Fruit fly (Drosophila melanogaster) whole organism, adult: Measurements from ENCODE around the gene CG5746.

Source experiments
- CG11617 ChIP-seq: fragments of 200-800 bp; sonication (Bioruptor generic); optimal IDR thresholded peaks from 2 replicates; lab custom pipeline; 2017; ENCODE audit warnings: mild to moderate bottlenecking, missing biosample characterization, missing genetic modification reagents, missing genetic modification characterization
- CG33017 ChIP-seq: fragments of 200-800 bp; sonication (Bioruptor generic); optimal IDR thresholded peaks from 2 replicates; lab custom pipeline; 2018; ENCODE audit warnings: missing biosample characterization, mild to moderate bottlenecking, missing genetic modification characterization, moderate library complexity
- CG7101 ChIP-seq: fragments of 200-800 bp; sonication (Bioruptor generic); optimal IDR thresholded peaks from 2 replicates; lab custom pipeline; 2018; ENCODE audit warnings: missing biosample characterization, mild to moderate bottlenecking, missing genetic modification characterization, moderate library complexity
- Crg-1 ChIP-seq: fragments of 200-800 bp; sonication (Bioruptor generic); optimal IDR thresholded peaks from 2 replicates; lab custom pipeline; 2016; ENCODE audit warnings: missing biosample characterization, missing genetic modification characterization
- bab1 ChIP-seq: fragments of 200-800 bp; sonication (Bioruptor generic); optimal IDR thresholded peaks from 3 replicates; lab custom pipeline; 2019; ENCODE audit warnings: missing biosample characterization, mild to moderate bottlenecking, missing genetic modification characterization, moderate library complexity
- cnc ChIP-seq, 2 experiments: fragments of >200 bp; optimal IDR thresholded peaks; 2 replicates each; lab custom pipeline; 2017
- kay ChIP-seq: fragments of 200-800 bp; sonication (Bioruptor generic); peaks from one replicate; lab custom pipeline; 2016; ENCODE audit warnings: missing biosample characterization, missing genetic modification characterization, borderline replicate concordance
- ovo ChIP-seq: fragments of 200-800 bp; sonication (Bioruptor generic); optimal IDR thresholded peaks from 2 replicates; lab custom pipeline; 2016; ENCODE audit warnings: missing biosample characterization, missing genetic modification characterization
- pad ChIP-seq: fragments of 200-800 bp; sonication (Bioruptor generic); optimal IDR thresholded peaks from 3 replicates; lab custom pipeline; 2017; ENCODE audit warnings: missing biosample characterization, missing genetic modification characterization, mild to moderate bottlenecking, moderate library complexity, missing genetic modification reagents
- tj ChIP-seq: fragments of 200-800 bp; sonication (Bioruptor generic); optimal IDR thresholded peaks from 3 replicates; lab custom pipeline; 2017; ENCODE audit warnings: missing biosample characterization, mild to moderate bottlenecking, missing genetic modification characterization, moderate library complexity

DNA sequence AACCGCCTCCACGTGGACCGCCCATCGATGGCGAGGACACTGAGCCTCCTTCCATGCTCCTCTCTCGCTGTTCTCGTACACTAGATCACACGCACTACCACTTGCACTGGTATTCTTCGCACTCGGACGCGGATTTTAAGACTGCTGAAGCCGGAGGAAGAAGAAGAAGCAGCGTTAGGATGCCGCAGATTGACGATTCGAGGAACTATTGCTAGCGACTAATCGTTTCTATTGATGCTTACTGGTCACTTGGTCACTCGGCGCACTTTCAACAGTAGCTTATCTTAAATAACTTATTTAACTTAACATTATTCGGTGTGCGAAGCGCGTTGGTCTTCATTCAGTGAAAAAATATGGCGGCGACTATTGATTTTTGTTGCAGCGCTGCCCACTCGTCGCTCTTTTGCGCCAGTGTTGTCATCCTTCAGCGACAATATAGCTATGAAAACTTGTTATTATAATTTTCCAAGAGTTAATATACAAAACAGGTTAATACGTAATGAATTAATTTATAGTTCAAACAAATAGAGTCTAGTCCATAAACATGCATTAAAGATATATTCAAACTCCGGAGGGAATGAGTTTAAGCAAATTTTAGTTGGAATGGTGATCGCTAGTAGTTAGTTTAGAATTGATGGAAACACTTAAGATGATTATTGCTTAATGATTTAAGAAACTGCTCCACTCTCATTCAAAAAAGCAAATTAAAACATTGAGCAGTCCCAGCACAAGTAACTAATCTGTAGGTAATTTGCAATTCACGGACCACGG, at the start of gene CG5746, which contains the start of gene CG6454:
- TF ChIP-seq bab1 (GFP tag; lab: Kevin White, UChicago) = peak; percentile 23
- TF ChIP-seq CG11617 (GFP tag; lab: Kevin White, UChicago) = peak; percentile 66
- TF ChIP-seq CG7101 (tag; lab: Kevin White, UChicago) = peak; percentile 59
- no peak for TF ChIP-seq kay (GFP tag; lab: Kevin White, UChicago)
- peak; percentile 14 for TF ChIP-seq pad
- TF ChIP-seq tj (GFP tag; lab: Kevin White, UChicago) = no peak
- no peak for TF ChIP-seq cnc (optimal IDR thresholded peaks at IDR 0.05; lab: Kevin White, UChicago)
- no peak for TF ChIP-seq Crg-1 (GFP tag; lab: Kevin White, UChicago)
- TF ChIP-seq ovo = peak; percentile 19
- TF ChIP-seq CG33017 (tag; lab: Kevin White, UChicago) = no peak
